Fruit fly (Drosophila melanogaster) whole organism, embryonic: ENCODE measurements around the gene Alg12.

Experiments
- CG15479 ChIP-seq: fragments of 200-800 bp; sonication (Bioruptor generic); optimal IDR thresholded peaks from 3 replicates; lab custom pipeline; 2019; ENCODE audit warnings: missing biosample characterization, mild to moderate bottlenecking, missing genetic modification characterization, moderate library complexity
- CG30431 ChIP-seq: fragments of 200-800 bp; sonication (Bioruptor generic); optimal IDR thresholded peaks from 2 replicates; lab custom pipeline; 2017; ENCODE audit warnings: missing biosample characterization, missing genetic modification characterization

dm6 chr3R:9771519-9771972 lies 15.3 kb downstream of the Alg12 start, which contains the start of gene CG9471:
- TF ChIP-seq CG30431 (GFP tag; lab: Kevin White, UChicago) (peak; percentile 72), CG15479 (GFP tag; lab: Kevin White, UChicago) (no peak)
